Worm (Caenorhabditis elegans): Measurements from ENCODE around the gene K04C2.3.

DNA sequence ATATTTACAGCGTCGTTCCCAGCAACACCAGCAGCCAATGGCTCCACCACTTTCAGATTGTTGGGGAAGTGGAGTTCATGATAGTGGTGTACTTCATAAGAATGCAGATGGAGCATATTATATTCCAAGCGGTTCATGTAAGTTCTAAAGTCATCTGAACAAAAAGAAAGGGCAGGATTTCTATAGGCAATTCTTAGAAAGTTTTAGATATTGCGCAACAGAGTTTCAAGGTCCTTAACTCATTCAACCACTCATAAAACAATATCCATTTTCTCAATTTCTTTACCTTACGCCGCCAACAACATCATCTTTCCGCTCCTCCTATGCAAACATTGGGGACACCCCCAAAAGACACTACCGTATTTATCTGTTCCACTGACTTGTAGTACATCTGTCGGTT, 41.6 kb upstream of the K04C2.3 start:
- TF ChIP-seq egl-27 (tag; optimal IDR thresholded peaks at IDR 0.05) (no peak), snpc-4 (tag; optimal IDR thresholded peaks at IDR 0.05) (no peak), zag-1 (tag; optimal IDR thresholded peaks at IDR 0.05) (no peak), mdl-1 (tag; optimal IDR thresholded peaks at IDR 0.05) (no peak), Y116A8C.19 (tag; optimal IDR thresholded peaks at IDR 0.05; ENCODE audit: borderline replicate concordance) (no peak), ceh-88 (GFP tag; IDR thresholded peaks at IDR 0.05) (no peak), elt-2 (tag; optimal IDR thresholded peaks at IDR 0.05) (no peak), zip-4 (GFP tag; optimal IDR thresholded peaks at IDR 0.05) (no peak)
